Fruit fly (Drosophila melanogaster): ENCODE data around the gene CG11836.

Gene CG11836

dm6 chr3R:25094639-25095038 is 23.7 kb downstream of the CG11836 start, which contains the start of gene fd96Cb:
Gene fd96Cb, plus strand, starts transcription at chr3R:25095012.
- no peak for TF ChIP-seq CG17801 (GFP tag; optimal IDR thresholded peaks at IDR 0.05; ENCODE audit: partially characterized antibody)

dm6 chr3R:25097486-25097885 is 26.6 kb downstream of the CG11836 start, which contains the start of the genes CG33095 and CG33096:
Gene CG33095, plus strand, starts transcription at chr3R:25097672.
Gene CG33096, plus strand, starts transcription at chr3R:25097672.
- TF ChIP-seq CG17801 (GFP tag; optimal IDR thresholded peaks at IDR 0.05; ENCODE audit: partially characterized antibody), result peak; percentile 20

- TF ChIP-seq CG17801 (GFP tag; optimal IDR thresholded peaks at IDR 0.05; ENCODE audit: partially characterized antibody), result no peak
Observed at dm6 chr3R:25102253-25102652, 31.3 kb downstream of the CG11836 start, which contains the start of gene CG45095. Gene CG45095, plus strand, starts transcription at chr3R:25102553.

dm6 chr3R:25108932-25109331 is 38.0 kb downstream of the CG11836 start, which contains the start of gene CG34027:
Gene CG34027, minus strand, starts transcription at chr3R:25109032.
- TF ChIP-seq CG17801 (GFP tag; optimal IDR thresholded peaks at IDR 0.05; ENCODE audit: partially characterized antibody), result no peak

dm6 chr3R:25112466-25112939 is 41.6 kb downstream of the CG11836 start, which contains the start of gene Nepl16:
Gene Nepl16, minus strand, starts transcription at chr3R:25112516.
- TF ChIP-seq CG17801 (GFP tag; optimal IDR thresholded peaks at IDR 0.05; ENCODE audit: partially characterized antibody), result no peak

Measured in ovary, adult (tissue).